Worm (Caenorhabditis elegans): ENCODE results near the gene K01A11.1.

The K01A11.1 gene

DNA sequence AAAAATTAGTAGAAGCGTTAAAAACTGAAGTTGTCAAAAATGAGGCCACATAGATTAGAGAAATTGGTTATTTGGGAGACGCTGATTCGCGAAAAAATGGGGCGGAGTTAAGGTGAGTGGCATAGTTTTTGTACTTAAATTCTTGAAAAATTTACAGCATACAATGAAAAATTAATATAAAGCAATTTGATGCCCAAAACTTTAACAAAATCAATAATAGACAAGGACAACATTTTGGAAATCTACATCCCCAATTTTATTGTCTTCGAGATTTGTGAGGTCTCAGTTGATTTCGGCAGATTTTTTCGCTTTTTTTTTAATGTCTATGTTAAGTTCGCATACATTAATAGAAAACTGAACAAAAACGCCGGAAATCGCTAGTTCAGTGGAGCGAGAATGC, 45.0 kb upstream of the K01A11.1 start (continued):
- TF ChIP-seq rnt-1 (tag; optimal IDR thresholded peaks at IDR 0.05) (peak; percentile 87), hlh-30 (tag; optimal IDR thresholded peaks at IDR 0.05; ENCODE audit: insufficient read depth) (no peak), fkh-6 (tag; optimal IDR thresholded peaks at IDR 0.05) (peak; percentile 76), dve-1 (tag; optimal IDR thresholded peaks at IDR 0.05) (no peak), pat-9 (tag; optimal IDR thresholded peaks at IDR 0.05) (no peak), pha-4 (tag; optimal IDR thresholded peaks at IDR 0.05) (no peak), sox-2 (GFP tag; IDR thresholded peaks at IDR 0.05) (no peak), hlh-6 (tag; optimal IDR thresholded peaks at IDR 0.05) (no peak), ztf-16 (tag; optimal IDR thresholded peaks at IDR 0.05) (peak; percentile 73), lim-6 (tag; optimal IDR thresholded peaks at IDR 0.05) (peak; percentile 94), ceh-19 (GFP tag; optimal IDR thresholded peaks at IDR 0.05) (peak; percentile 59), elt-2 (tag; optimal IDR thresholded peaks at IDR 0.05) (peak; percentile 88), C38D4.7 (GFP tag; optimal IDR thresholded peaks at IDR 0.05) (peak; percentile 56), nhr-11 (tag; optimal IDR thresholded peaks at IDR 0.05) (no peak), pqm-1 (tag; optimal IDR thresholded peaks at IDR 0.05) (peak; percentile 97), ceh-9 (tag; optimal IDR thresholded peaks at IDR 0.05) (no peak), pros-1 (tag; optimal IDR thresholded peaks at IDR 0.05) (no peak), gmeb-2 (tag; optimal IDR thresholded peaks at IDR 0.05) (peak; percentile 43), ttx-3 (tag; optimal IDR thresholded peaks at IDR 0.05) (peak; percentile 72), elt-4 (tag; optimal IDR thresholded peaks at IDR 0.05) (peak; percentile 75), unc-86 (tag; optimal IDR thresholded peaks at IDR 0.05) (peak; percentile 82), ceh-18 (tag; optimal IDR thresholded peaks at IDR 0.05) (peak; percentile 32), ceh-45 (GFP tag; IDR thresholded peaks at IDR 0.05) (no peak), pax-1 (tag; optimal IDR thresholded peaks at IDR 0.05) (no peak), lin-11 (tag; optimal IDR thresholded peaks at IDR 0.05) (peak; percentile 41), pha-2 (tag; optimal IDR thresholded peaks at IDR 0.05) (peak; percentile 74), ceh-14 (tag; optimal IDR thresholded peaks at IDR 0.05) (peak; percentile 95), ama-1 (optimal IDR thresholded peaks at IDR 0.05) (no peak)

DNA sequence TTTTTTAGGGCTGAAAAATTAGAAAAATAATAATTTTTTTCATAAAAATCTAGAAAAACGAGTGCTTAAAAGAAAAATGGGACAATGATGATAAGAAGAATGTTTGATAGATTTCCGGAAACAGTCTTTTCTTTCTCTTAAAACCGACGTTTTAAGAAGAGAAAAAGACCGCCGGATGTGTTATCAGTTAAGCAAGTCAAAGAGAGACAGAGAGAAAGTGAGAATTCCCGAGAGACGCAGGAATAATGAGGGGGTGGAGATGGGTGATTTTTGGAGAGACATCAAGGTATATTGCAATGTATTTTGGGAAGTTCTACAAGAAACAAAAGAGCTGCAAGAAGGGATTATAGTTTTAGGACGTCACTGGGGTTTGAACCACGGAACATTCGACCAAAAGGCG, 44.2 kb upstream of the K01A11.1 start, which contains the start of gene C34C12.9:
TSS of gene C34C12.9 (minus strand) at position 16 of the 400 bp plus-strand sequence.
- no peak for TF ChIP-seq ceh-6 (GFP tag; optimal IDR thresholded peaks at IDR 0.05)
- TF ChIP-seq che-1 (tag; optimal IDR thresholded peaks at IDR 0.05): no peak
- no peak for TF ChIP-seq ceh-14 (tag; optimal IDR thresholded peaks at IDR 0.05)
- TF ChIP-seq unc-86 (tag; optimal IDR thresholded peaks at IDR 0.05): no peak
- no peak for TF ChIP-seq hlh-13 (GFP tag; optimal IDR thresholded peaks at IDR 0.05)
- TF ChIP-seq ceh-31 (tag; optimal IDR thresholded peaks at IDR 0.05): no peak
- no peak for TF ChIP-seq Y22D7AL.16 (tag; optimal IDR thresholded peaks at IDR 0.05)
- TF ChIP-seq lim-6 (tag; optimal IDR thresholded peaks at IDR 0.05): no peak
- no peak for TF ChIP-seq ceh-30 (tag; optimal IDR thresholded peaks at IDR 0.05)
- no peak for TF ChIP-seq sdc-2 (tag; optimal IDR thresholded peaks at IDR 0.05)
- TF ChIP-seq eyg-1 (tag; optimal IDR thresholded peaks at IDR 0.05): no peak
- TF ChIP-seq ceh-34 (tag; optimal IDR thresholded peaks at IDR 0.05): no peak
- TF ChIP-seq sox-2 (GFP tag; IDR thresholded peaks at IDR 0.05): no peak
- TF ChIP-seq pha-4 (tag; optimal IDR thresholded peaks at IDR 0.05): no peak
- no peak for TF ChIP-seq ceh-45 (GFP tag; IDR thresholded peaks at IDR 0.05)
- TF ChIP-seq ama-1 (optimal IDR thresholded peaks at IDR 0.05): no peak
- no peak for TF ChIP-seq fkh-6 (tag; optimal IDR thresholded peaks at IDR 0.05)

DNA sequence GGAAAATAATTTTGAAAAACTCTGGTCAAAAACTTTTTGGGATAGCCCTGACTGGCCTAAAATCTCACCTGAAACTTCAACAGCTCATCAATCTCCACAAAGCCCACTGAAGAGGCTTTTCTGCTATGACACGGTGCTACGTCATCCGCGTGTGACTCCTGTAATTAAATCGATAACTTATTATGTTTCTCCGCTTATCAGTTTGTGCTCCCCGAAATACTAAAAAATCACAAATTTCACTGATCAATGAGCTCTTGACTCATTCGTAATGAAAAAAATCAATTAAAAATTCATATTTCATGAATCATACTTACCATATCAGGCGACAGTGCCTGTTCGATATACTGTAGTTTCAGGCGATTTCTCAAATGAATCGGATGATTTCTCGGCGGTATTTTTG, 43.7 kb upstream of the K01A11.1 start:
- TF ChIP-seq ceh-14 (tag; optimal IDR thresholded peaks at IDR 0.05): no peak
- no peak for TF ChIP-seq unc-3 (GFP tag; conservative IDR thresholded peaks at IDR 0.05)
- TF ChIP-seq unc-3 (tag; optimal IDR thresholded peaks at IDR 0.05): no peak
- TF ChIP-seq ztf-16 (tag; optimal IDR thresholded peaks at IDR 0.05): no peak
- TF ChIP-seq pat-9 (tag; optimal IDR thresholded peaks at IDR 0.05): no peak
- TF ChIP-seq unc-55 (GFP tag; optimal IDR thresholded peaks at IDR 0.05): no peak
- TF ChIP-seq odd-2 (tag; optimal IDR thresholded peaks at IDR 0.05): no peak
- no peak for TF ChIP-seq fkh-10 (GFP tag; optimal IDR thresholded peaks at IDR 0.05)
- TF ChIP-seq ceh-19 (GFP tag; optimal IDR thresholded peaks at IDR 0.05): no peak
- no peak for TF ChIP-seq hlh-6 (tag; optimal IDR thresholded peaks at IDR 0.05)
- no peak for TF ChIP-seq ceh-30 (tag; optimal IDR thresholded peaks at IDR 0.05)
- no peak for TF ChIP-seq dve-1 (tag; optimal IDR thresholded peaks at IDR 0.05)
